Fruit fly (Drosophila melanogaster): Measurements from ENCODE around the gene CG14435.
A peak's percentile ranks its signal among the peaks of the same experiment; 100 is the strongest.

The CG14435 gene

DNA sequence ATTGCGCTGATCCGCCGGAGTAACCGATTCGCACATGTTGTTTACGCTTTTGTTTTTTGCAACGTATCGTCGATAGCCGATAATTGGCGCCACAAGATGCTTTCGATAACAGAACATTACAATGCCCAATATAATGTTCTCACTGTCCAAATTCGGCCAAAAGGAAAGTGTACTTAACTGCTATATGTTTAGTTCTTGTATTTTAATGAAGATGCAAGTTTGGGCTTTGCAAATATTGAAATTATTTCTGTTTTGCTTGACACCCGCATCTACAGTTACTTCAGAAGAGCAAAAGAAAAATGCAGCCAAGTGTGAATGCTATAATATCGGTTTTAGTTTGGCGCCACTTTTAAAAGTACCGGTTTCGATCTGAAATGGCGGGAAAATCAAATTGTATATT is 8.9 kb upstream of the CG14435 start (continued):
- TF ChIP-seq Dek (tag; optimal IDR thresholded peaks at IDR 0.05) (peak; percentile 91), bigmax (GFP tag; optimal IDR thresholded peaks at IDR 0.05) (peak; percentile 13), otp (GFP tag; IDR thresholded peaks at IDR 0.05) (peak; percentile 83), ac (GFP tag; optimal IDR thresholded peaks at IDR 0.05) (peak; percentile 19), E2f1 (GFP tag; IDR thresholded peaks at IDR 0.05) (peak; percentile 88), Atf3 (GFP tag; optimal IDR thresholded peaks at IDR 0.05) (peak; percentile 86), C15 (GFP tag; IDR thresholded peaks at IDR 0.05) (0 out of 3 replicates have a peak, but pooled peaks have one; percentile 60), Fer3 (tag; optimal IDR thresholded peaks at IDR 0.05) (peak; percentile 93), z (GFP tag; IDR thresholded peaks at IDR 0.05) (no peak), Poxn (GFP tag; IDR thresholded peaks at IDR 0.05) (peak; percentile 43; the same call in 1 of the 2 replicates), kay (GFP tag; optimal IDR thresholded peaks at IDR 0.05) (peak; percentile 82), az2 (GFP tag; optimal IDR thresholded peaks at IDR 0.05) (peak; percentile 87), CG6813 (GFP tag; optimal IDR thresholded peaks at IDR 0.05) (peak; percentile 77), slou (GFP tag; optimal IDR thresholded peaks at IDR 0.05) (peak; percentile 82), Neu2 (GFP tag; optimal IDR thresholded peaks at IDR 0.05; ENCODE audit: borderline replicate concordance) (peak; percentile 75), Eip74EF (GFP tag; optimal IDR thresholded peaks at IDR 0.05) (peak in 1 of 2 experiments; percentile 72), CG1529 (GFP tag; optimal IDR thresholded peaks at IDR 0.05) (peak; percentile 79), hth (optimal IDR thresholded peaks at IDR 0.05) (no peak), CG7357 (GFP tag; IDR thresholded peaks at IDR 0.05) (peak; percentile 98), CG34224 (GFP tag; IDR thresholded peaks at IDR 0.05; ENCODE audit: partially characterized antibody) (0 out of 3 replicates have a peak, but pooled peaks have one; percentile 35), Lim3 (GFP tag; IDR thresholded peaks at IDR 0.05) (0 out of 2 replicates have a peak, but pooled peaks have one; percentile 38), CG10274 (GFP tag; optimal IDR thresholded peaks at IDR 0.05) (peak; percentile 80), CG42726 (GFP tag; IDR thresholded peaks at IDR 0.05; ENCODE audit: partially characterized antibody) (no peak), CG14667 (GFP tag; IDR thresholded peaks at IDR 0.05) (peak; percentile 78), Ada2b (GFP tag; IDR thresholded peaks at IDR 0.05) (peak; percentile 82), stwl (tag; optimal IDR thresholded peaks at IDR 0.05) (peak; percentile 57), slbo (GFP tag; IDR thresholded peaks at IDR 0.05) (peak; percentile 91), Rfx (GFP tag; IDR thresholded peaks at IDR 0.05) (peak; percentile 94), run (tag; optimal IDR thresholded peaks at IDR 0.05) (peak; percentile 64), CG12391 (tag; optimal IDR thresholded peaks at IDR 0.05) (peak; percentile 92), NfI (GFP tag; optimal IDR thresholded peaks at IDR 0.05) (peak; percentile 94), CG32767 (GFP tag; IDR thresholded peaks at IDR 0.05) (peak; percentile 86), Mrtf (GFP tag; IDR thresholded peaks at IDR 0.05) (peak; percentile 87), HLHmδ (GFP tag; optimal IDR thresholded peaks at IDR 0.05) (no peak), Oli (tag; optimal IDR thresholded peaks at IDR 0.05) (peak; percentile 92), Lpt (GFP tag; optimal IDR thresholded peaks at IDR 0.05) (no peak), CG6765 (GFP tag; optimal IDR thresholded peaks at IDR 0.05) (peak; percentile 68), ato (GFP tag; IDR thresholded peaks at IDR 0.05; ENCODE audit: partially characterized antibody) (peak; percentile 11; the same call in 1 of the 2 replicates), knrl (GFP tag; IDR thresholded peaks at IDR 0.05; ENCODE audit: partially characterized antibody) (no peak), nom (GFP tag; optimal IDR thresholded peaks at IDR 0.05) (peak; percentile 79), CG12744 (GFP tag; optimal IDR thresholded peaks at IDR 0.05) (peak; percentile 85), CG13296 (GFP tag; optimal IDR thresholded peaks at IDR 0.05) (peak; percentile 90), Ssrp (tag; optimal IDR thresholded peaks at IDR 0.05) (peak; percentile 90), zfh1 (GFP tag; IDR thresholded peaks at IDR 0.05) (peak; percentile 83), CG17912 (GFP tag; optimal IDR thresholded peaks at IDR 0.05) (peak; percentile 77), tup (GFP tag; optimal IDR thresholded peaks at IDR 0.05) (peak; percentile 69), vfl (GFP tag; optimal IDR thresholded peaks at IDR 0.05) (peak; percentile 87), CG34422 (GFP tag; IDR thresholded peaks at IDR 0.05) (peak; percentile 74; the same call in 2 of the 3 replicates), bab2 (GFP tag; optimal IDR thresholded peaks at IDR 0.05) (peak; percentile 94), oc (tag; optimal IDR thresholded peaks at IDR 0.05) (peak; percentile 77)

Data from whole organism, embryonic.